Fruit fly (Drosophila melanogaster): ENCODE results near the gene CG34155.

The CG34155 gene

DNA sequence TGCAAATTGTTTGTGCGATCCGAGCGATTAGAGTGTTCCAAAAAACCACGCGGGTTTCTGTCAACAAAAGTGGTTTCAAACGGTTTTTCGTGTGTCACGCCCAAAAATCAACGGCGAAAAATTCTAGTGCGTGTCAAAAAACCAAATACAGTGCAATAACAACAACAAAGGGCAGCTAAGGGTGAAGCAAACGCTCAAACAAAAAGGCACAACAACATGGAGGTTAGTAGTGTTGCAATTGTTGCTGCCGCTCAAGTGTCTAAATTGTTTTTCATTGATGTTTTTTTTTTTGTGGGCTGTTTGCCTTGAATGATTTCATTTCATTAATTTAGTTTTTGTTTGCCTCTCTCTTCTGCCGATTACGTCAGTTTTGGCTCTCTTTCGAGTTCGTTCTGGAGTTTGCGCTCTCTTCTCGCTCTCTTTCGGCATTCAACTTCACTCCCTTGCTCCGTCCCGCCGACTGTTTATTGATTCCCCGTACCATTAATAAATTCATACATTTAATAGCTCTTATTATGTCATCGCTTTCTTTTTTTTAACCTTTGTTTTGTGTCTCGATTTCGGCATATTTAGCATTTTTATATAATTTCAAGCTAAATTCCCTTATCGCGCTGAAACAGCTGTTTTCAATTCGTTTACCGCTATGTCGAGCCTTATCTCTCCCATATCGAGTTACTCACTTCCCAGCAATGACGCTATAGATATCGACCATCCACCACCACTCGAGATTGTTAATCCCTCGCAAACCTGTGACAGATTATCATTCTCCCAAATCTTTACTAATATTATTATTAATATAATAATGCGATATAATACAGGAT lies 3.5 kb upstream of the CG34155 start (continued):
- TF ChIP-seq Poxn (GFP tag; IDR thresholded peaks at IDR 0.05) (no peak), CG1603 (tag; optimal IDR thresholded peaks at IDR 0.05) (no peak), YL-1 (GFP tag; optimal IDR thresholded peaks at IDR 0.05) (peak; percentile 12), so (GFP tag; IDR thresholded peaks at IDR 0.05) (no peak), z (GFP tag; IDR thresholded peaks at IDR 0.05) (no peak), cato (GFP tag; optimal IDR thresholded peaks at IDR 0.05; ENCODE audit: borderline replicate concordance) (no peak), Dref (GFP tag; IDR thresholded peaks at IDR 0.05) (no peak), ewg (GFP tag; optimal IDR thresholded peaks at IDR 0.05) (peak; percentile 19), kay (GFP tag; optimal IDR thresholded peaks at IDR 0.05) (peak; percentile 8), CG6765 (GFP tag; optimal IDR thresholded peaks at IDR 0.05) (no peak), exex (tag; optimal IDR thresholded peaks at IDR 0.05) (no peak), psq (GFP tag; optimal IDR thresholded peaks at IDR 0.05) (no peak), org-1 (GFP tag; optimal IDR thresholded peaks at IDR 0.05) (no peak), CG2129 (GFP tag; IDR thresholded peaks at IDR 0.05; ENCODE audit: partially characterized antibody) (no peak), CG10654 (GFP tag; optimal IDR thresholded peaks at IDR 0.05) (no peak), zfh1 (GFP tag; IDR thresholded peaks at IDR 0.05) (no peak), fd96Cb (tag; optimal IDR thresholded peaks at IDR 0.05) (no peak), pnt (GFP tag; optimal IDR thresholded peaks at IDR 0.05) (no peak), Mrtf (GFP tag; IDR thresholded peaks at IDR 0.05) (no peak), Hr3 (GFP tag; optimal IDR thresholded peaks at IDR 0.05) (no peak), CG7556 (GFP tag; optimal IDR thresholded peaks at IDR 0.05) (no peak), zfh2 (GFP tag; optimal IDR thresholded peaks at IDR 0.05) (no peak), Lim3 (GFP tag; IDR thresholded peaks at IDR 0.05) (no peak), klu (GFP tag; IDR thresholded peaks at IDR 0.05) (no peak), vvl (GFP tag; IDR thresholded peaks at IDR 0.05) (peak; percentile 24; the same call in 1 of the 2 replicates), dpn (GFP tag; optimal IDR thresholded peaks at IDR 0.05) (no peak), sens (GFP tag) (peak; percentile 52), BtbVII (GFP tag; optimal IDR thresholded peaks at IDR 0.05) (no peak), hb (GFP tag; IDR thresholded peaks at IDR 0.05; ENCODE audit: partially characterized antibody) (no peak), MESR4 (GFP tag; optimal IDR thresholded peaks at IDR 0.05) (peak; percentile 87)

DNA sequence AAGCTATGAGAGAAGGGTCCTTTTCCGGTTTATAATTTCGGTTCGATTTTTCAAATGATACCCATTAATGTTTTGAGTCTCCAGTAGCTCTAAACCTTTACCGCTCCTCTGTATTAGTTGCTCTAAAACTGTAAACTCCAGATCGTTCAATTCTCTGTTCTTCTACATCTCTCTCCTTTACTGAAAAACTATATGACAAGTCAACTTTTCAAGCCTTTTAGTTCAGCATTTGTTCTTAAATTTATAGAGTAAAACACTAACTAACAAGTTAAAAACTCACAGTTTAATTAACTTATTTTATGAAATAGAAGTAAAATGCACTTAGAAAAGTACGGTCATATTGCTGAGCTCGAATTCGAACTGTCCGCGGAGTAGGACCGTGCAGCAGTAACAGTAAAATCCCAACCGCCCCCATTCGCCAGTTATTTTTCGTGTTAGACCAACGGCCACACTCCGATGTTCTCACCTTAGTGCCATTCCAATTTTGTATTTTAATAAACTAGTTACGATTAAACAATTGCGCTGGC lies 2.8 kb upstream of the CG34155 start:
- TF ChIP-seq CG3847 (GFP tag; IDR thresholded peaks at IDR 0.05) (peak; percentile 47), CG2199 (GFP tag; IDR thresholded peaks at IDR 0.05) (no peak), NfI (GFP tag; optimal IDR thresholded peaks at IDR 0.05) (no peak), cas (GFP tag; IDR thresholded peaks at IDR 0.05) (no peak), Pdp1 (GFP tag; optimal IDR thresholded peaks at IDR 0.05) (no peak), Atf3 (GFP tag; optimal IDR thresholded peaks at IDR 0.05) (peak; percentile 18), Rfx (GFP tag; IDR thresholded peaks at IDR 0.05) (0 out of 2 replicates have a peak, but pooled peaks have one; percentile 29), CTCF (GFP tag; optimal IDR thresholded peaks at IDR 0.05) (no peak), ac (GFP tag; optimal IDR thresholded peaks at IDR 0.05) (no peak), CHES-1-like (GFP tag; optimal IDR thresholded peaks at IDR 0.05) (no peak), gfzf (GFP tag; optimal IDR thresholded peaks at IDR 0.05) (peak; percentile 91), CG3163 (GFP tag; optimal IDR thresholded peaks at IDR 0.05) (no peak), Gsc (GFP tag; IDR thresholded peaks at IDR 0.05) (no peak), pzg (GFP tag; optimal IDR thresholded peaks at IDR 0.05) (peak; percentile 78), CoRest (tag; optimal IDR thresholded peaks at IDR 0.05) (no peak), CG7745 (tag; optimal IDR thresholded peaks at IDR 0.05) (no peak), Chrac-16 (GFP tag; optimal IDR thresholded peaks at IDR 0.05) (no peak), Bgb (GFP tag; IDR thresholded peaks at IDR 0.05; ENCODE audit: partially characterized antibody) (peak; percentile 36; the same call in 1 of the 2 replicates), MBD-R2 (GFP tag; IDR thresholded peaks at IDR 0.05) (peak; percentile 40; the same call in 1 of the 2 replicates), nmo (GFP tag; optimal IDR thresholded peaks at IDR 0.05) (peak; percentile 31), wdn (GFP tag; IDR thresholded peaks at IDR 0.05) (no peak), sug (tag; optimal IDR thresholded peaks at IDR 0.05) (peak; percentile 30)

All from whole organism, embryonic.